Worm (Caenorhabditis elegans): ENCODE measurements around the gene C14C10.1.

C14C10.1 gene

ce11 chrV:12634050-12634449 is 45.9 kb downstream of the C14C10.1 start:
- TF ChIP-seq sma-9 (GFP tag; optimal IDR thresholded peaks at IDR 0.05): no peak
- no peak for TF ChIP-seq sma-9 (tag; optimal IDR thresholded peaks at IDR 0.05)
- no peak for TF ChIP-seq zag-1 (tag; optimal IDR thresholded peaks at IDR 0.05)
- no peak for TF ChIP-seq aly-2 (tag; optimal IDR thresholded peaks at IDR 0.05)
- no peak for TF ChIP-seq unc-55 (GFP tag; optimal IDR thresholded peaks at IDR 0.05)
- TF ChIP-seq nhr-12 (tag; optimal IDR thresholded peaks at IDR 0.05): no peak
- TF ChIP-seq snpc-4 (tag; optimal IDR thresholded peaks at IDR 0.05): no peak
- no peak for TF ChIP-seq mbf-1 (tag; optimal IDR thresholded peaks at IDR 0.05)
- TF ChIP-seq nhr-6 (tag; optimal IDR thresholded peaks at IDR 0.05): no peak
- TF ChIP-seq unc-62 (GFP tag; optimal IDR thresholded peaks at IDR 0.05): no peak
- no peak for TF ChIP-seq alr-1 (tag; optimal IDR thresholded peaks at IDR 0.05)
- no peak for TF ChIP-seq ZK546.5 (tag; optimal IDR thresholded peaks at IDR 0.05)
- TF ChIP-seq lsy-2 (tag; optimal IDR thresholded peaks at IDR 0.05): no peak
- TF ChIP-seq egl-27 (tag; optimal IDR thresholded peaks at IDR 0.05): no peak
- TF ChIP-seq lin-39 (tag; optimal IDR thresholded peaks at IDR 0.05): no peak
- TF ChIP-seq nhr-77 (tag; optimal IDR thresholded peaks at IDR 0.05): no peak
- TF ChIP-seq sem-4 (tag; optimal IDR thresholded peaks at IDR 0.05): no peak
- TF ChIP-seq lin-13 (GFP tag; optimal IDR thresholded peaks at IDR 0.05): no peak
- no peak for TF ChIP-seq sma-3 (GFP tag; optimal IDR thresholded peaks at IDR 0.05)
- TF ChIP-seq blmp-1 (tag; optimal IDR thresholded peaks at IDR 0.05; ENCODE audit: insufficient read depth): no peak
- TF ChIP-seq ceh-16 (tag; optimal IDR thresholded peaks at IDR 0.05): no peak

- TF ChIP-seq crh-2 (tag; optimal IDR thresholded peaks at IDR 0.05) (no peak), zag-1 (tag; optimal IDR thresholded peaks at IDR 0.05) (no peak), sma-9 (GFP tag; optimal IDR thresholded peaks at IDR 0.05) (peak; percentile 55), sma-9 (tag; optimal IDR thresholded peaks at IDR 0.05) (no peak), skn-1 (tag; optimal IDR thresholded peaks at IDR 0.05) (no peak), aly-2 (tag; optimal IDR thresholded peaks at IDR 0.05) (no peak), sma-3 (GFP tag; optimal IDR thresholded peaks at IDR 0.05) (no peak), ztf-11 (tag; optimal IDR thresholded peaks at IDR 0.05) (no peak), elt-3 (tag; optimal IDR thresholded peaks at IDR 0.05) (no peak), nhr-10 (tag; optimal IDR thresholded peaks at IDR 0.05) (no peak)
Measured at ce11 chrV:12634746-12635145, 46.6 kb downstream of the C14C10.1 start.

- no peak for TF ChIP-seq elt-1 (tag; optimal IDR thresholded peaks at IDR 0.05)
- TF ChIP-seq mbf-1 (tag; optimal IDR thresholded peaks at IDR 0.05): no peak
- TF ChIP-seq peb-1 (tag; optimal IDR thresholded peaks at IDR 0.05): no peak
- no peak for TF ChIP-seq nhr-11 (tag; optimal IDR thresholded peaks at IDR 0.05)
- no peak for TF ChIP-seq blmp-1 (tag; optimal IDR thresholded peaks at IDR 0.05; ENCODE audit: insufficient read depth)
- no peak for TF ChIP-seq lin-39 (tag; optimal IDR thresholded peaks at IDR 0.05)
- peak; percentile 4 for TF ChIP-seq ztf-4 (tag; optimal IDR thresholded peaks at IDR 0.05)
- TF ChIP-seq nhr-237 (tag; optimal IDR thresholded peaks at IDR 0.05): no peak
- TF ChIP-seq ceh-16 (tag; optimal IDR thresholded peaks at IDR 0.05): no peak
- TF ChIP-seq skn-1 (tag; optimal IDR thresholded peaks at IDR 0.05): no peak
- peak; percentile 42 for TF ChIP-seq crh-2 (tag; optimal IDR thresholded peaks at IDR 0.05)
- TF ChIP-seq Y55F3AM.14 (GFP tag; optimal IDR thresholded peaks at IDR 0.05): no peak
- no peak for TF ChIP-seq R02D3.7 (tag; optimal IDR thresholded peaks at IDR 0.05)
- TF ChIP-seq nhr-10 (tag; optimal IDR thresholded peaks at IDR 0.05): no peak
- TF ChIP-seq alr-1 (tag; optimal IDR thresholded peaks at IDR 0.05): no peak
- TF ChIP-seq nhr-129 (tag; optimal IDR thresholded peaks at IDR 0.05): peak; percentile 83
- no peak for TF ChIP-seq unc-62 (GFP tag; optimal IDR thresholded peaks at IDR 0.05)
- peak; percentile 63 for TF ChIP-seq C34F6.9 (tag; optimal IDR thresholded peaks at IDR 0.05)
- peak; percentile 91 for TF ChIP-seq sma-9 (GFP tag; optimal IDR thresholded peaks at IDR 0.05)
- no peak for TF ChIP-seq sma-9 (tag; optimal IDR thresholded peaks at IDR 0.05)
- TF ChIP-seq lsy-2 (tag; optimal IDR thresholded peaks at IDR 0.05): no peak
- no peak for TF ChIP-seq dmd-4 (tag; optimal IDR thresholded peaks at IDR 0.05)
- TF ChIP-seq fos-1 (tag; optimal IDR thresholded peaks at IDR 0.05): peak; percentile 15
- TF ChIP-seq mdl-1 (tag; optimal IDR thresholded peaks at IDR 0.05): peak in 1 of 2 experiments; percentile 27
- TF ChIP-seq lin-11 (tag; optimal IDR thresholded peaks at IDR 0.05): no peak
- no peak for TF ChIP-seq lin-13 (GFP tag; optimal IDR thresholded peaks at IDR 0.05)
- no peak for TF ChIP-seq nhr-23 (tag; optimal IDR thresholded peaks at IDR 0.05)
- peak; percentile 92 for TF ChIP-seq sma-3 (GFP tag; optimal IDR thresholded peaks at IDR 0.05)
- no peak for TF ChIP-seq ZK546.5 (tag; optimal IDR thresholded peaks at IDR 0.05)
- TF ChIP-seq gmeb-1 (tag; optimal IDR thresholded peaks at IDR 0.05): peak; percentile 72
- peak; percentile 22 for TF ChIP-seq nhr-21 (tag; optimal IDR thresholded peaks at IDR 0.05)
- TF ChIP-seq snpc-4 (tag; optimal IDR thresholded peaks at IDR 0.05): no peak
- no peak for TF ChIP-seq ztf-1 (GFP tag; conservative IDR thresholded peaks at IDR 0.05)
Measured at ce11 chrV:12635218-12635617, 47.1 kb downstream of the C14C10.1 start.

Data from whole organism, L2 larva.